Worm (Caenorhabditis elegans) whole organism, young adult: ENCODE measurements around the gene C17G10.6.

Source experiments
- F10E7.11 ChIP-seq: sonication (generic microtip); optimal IDR thresholded peaks from 2 replicates; lab custom pipeline; 2017; ENCODE audit warnings: mild to moderate bottlenecking, missing genetic modification characterization, moderate library complexity, missing compliant biosample characterization
- F33H1.4 ChIP-seq: fragments of 200-800 bp; sonication (Bioruptor generic); IDR thresholded peaks from 2 replicates; pipeline ENCODE4 v1.3.6; 2022; ENCODE audit warnings: missing genetic modification reagents, missing genetic modification characterization, missing compliant biosample characterization
- athp-1 ChIP-seq: sonication (generic microtip); optimal IDR thresholded peaks from 2 replicates; lab custom pipeline; 2017; ENCODE audit warnings: mild to moderate bottlenecking, missing genetic modification characterization, missing compliant biosample characterization
- chd-7 ChIP-seq: sonication (generic microtip); optimal IDR thresholded peaks from 2 replicates; lab custom pipeline; 2016; ENCODE audit warnings: mild to moderate bottlenecking, missing genetic modification characterization, moderate library complexity, missing compliant biosample characterization
- egrh-3 ChIP-seq: fragments of 200-800 bp; sonication (Bioruptor generic); IDR thresholded peaks from 2 replicates; pipeline ENCODE4 v1.3.6; 2022; ENCODE audit warnings: missing genetic modification reagents, missing genetic modification characterization, missing compliant biosample characterization
- him-1 ChIP-seq: sonication (generic microtip); optimal IDR thresholded peaks from 2 replicates; lab custom pipeline; 2016; ENCODE audit warnings: missing genotype, missing genetic modification reagents, missing genetic modification characterization, missing compliant biosample characterization
- nfya-1 ChIP-seq: sonication (generic microtip); optimal IDR thresholded peaks from 2 replicates; lab custom pipeline; 2017; ENCODE audit warnings: antibody characterized with exemption, missing compliant biosample characterization, missing genetic modification characterization, borderline replicate concordance; ENCODE audit not compliant: insufficient read depth
- somi-1 ChIP-seq: fragments of 200-800 bp; sonication (Bioruptor generic); optimal IDR thresholded peaks from 2 replicates; lab custom pipeline; 2018; ENCODE audit warnings: mild to moderate bottlenecking, missing genetic modification characterization, missing compliant biosample characterization

DNA sequence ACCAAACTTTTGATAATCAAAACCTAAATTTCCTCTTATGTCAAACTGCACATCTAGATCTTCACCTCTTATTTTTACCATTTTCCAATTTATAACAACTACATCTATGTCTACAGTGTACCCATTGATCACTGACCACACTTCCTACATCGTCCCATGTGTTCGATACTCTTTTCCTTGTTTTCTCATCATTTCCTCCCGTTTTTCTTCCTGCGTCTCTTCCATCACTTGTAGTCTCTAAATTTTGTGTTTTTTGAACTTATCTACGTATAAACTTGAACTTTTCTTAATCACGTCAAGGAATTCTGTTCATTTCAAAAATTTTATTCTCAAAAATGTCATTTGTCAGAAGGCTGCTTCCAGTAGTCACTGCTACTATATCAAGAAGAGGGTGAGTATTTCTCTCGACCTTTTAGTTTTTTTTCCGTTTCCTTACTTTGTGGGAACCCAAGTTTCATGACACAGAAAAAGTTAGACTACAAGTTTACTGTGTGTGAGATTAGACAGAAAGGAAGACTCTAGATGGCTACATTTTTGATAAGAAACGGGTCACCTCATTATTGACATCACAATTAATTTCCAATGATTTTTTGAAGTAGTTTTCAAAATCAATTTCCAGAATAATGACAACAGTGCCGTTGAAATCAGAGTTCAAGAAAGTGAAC, 30.9 kb downstream of the C17G10.6 start:
- TF ChIP-seq chd-7 (peak; percentile 35), F33H1.4 (GFP tag; lab: Robert Waterston, UW) (no peak), him-1 (tag; lab: Kevin White, UChicago) (no peak), somi-1 (no peak), egrh-3 (GFP tag; lab: Robert Waterston, UW) (no peak), athp-1 (tag; lab: Kevin White, UChicago) (no peak), nfya-1 (tag; lab: Kevin White, UChicago) (no peak), F10E7.11 (tag; lab: Kevin White, UChicago) (no peak)
